Worm (Caenorhabditis elegans): ENCODE results near the gene clc-22.

DNA sequence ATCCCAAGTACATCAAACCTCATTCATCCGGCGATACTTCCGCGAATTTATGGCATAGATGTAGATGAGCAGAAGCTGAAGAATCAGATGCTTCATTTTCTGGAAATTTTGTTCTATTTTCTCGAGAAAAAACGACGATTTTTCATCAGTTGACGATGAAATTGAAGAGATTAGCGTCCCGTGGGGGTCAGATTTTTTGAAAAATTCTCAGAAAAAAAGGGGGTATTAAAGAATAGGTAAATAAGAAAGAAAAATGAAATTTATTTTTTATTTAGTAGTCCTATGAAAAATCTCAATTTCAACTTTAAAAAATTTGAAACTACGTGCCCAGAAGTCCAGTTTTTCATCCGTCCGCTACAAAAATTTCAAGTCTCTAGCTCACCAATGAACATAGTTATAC is 29.6 kb upstream of the clc-22 start, which contains the start of gene K07D4.5:
- TF ChIP-seq ztf-11 (tag; optimal IDR thresholded peaks at IDR 0.05) = no peak
- no peak for TF ChIP-seq nhr-28 (tag; optimal IDR thresholded peaks at IDR 0.05)
- no peak for TF ChIP-seq ceh-82 (tag; optimal IDR thresholded peaks at IDR 0.05)
- no peak for TF ChIP-seq nhr-12 (tag; optimal IDR thresholded peaks at IDR 0.05)
- TF ChIP-seq fkh-10 (GFP tag; optimal IDR thresholded peaks at IDR 0.05) = no peak
- TF ChIP-seq nhr-11 (tag; optimal IDR thresholded peaks at IDR 0.05) = no peak
- no peak for TF ChIP-seq elt-2 (tag; optimal IDR thresholded peaks at IDR 0.05)
- no peak for TF ChIP-seq zag-1 (tag; optimal IDR thresholded peaks at IDR 0.05)
- TF ChIP-seq nhr-76 (tag; optimal IDR thresholded peaks at IDR 0.05) = no peak
- no peak for TF ChIP-seq elt-1 (tag; optimal IDR thresholded peaks at IDR 0.05)
- no peak for TF ChIP-seq unc-39 (tag; optimal IDR thresholded peaks at IDR 0.05)
- TF ChIP-seq snpc-4 (tag; optimal IDR thresholded peaks at IDR 0.05) = no peak

Data from whole organism, L3 larva.